Fruit fly (Drosophila melanogaster) whole organism, wandering third instar larva: ENCODE measurements around the gene Art6.

Experiments
- Abd-B ChIP-seq: fragments of >200 bp; optimal IDR thresholded peaks from 2 replicates; lab custom pipeline; 2017; ENCODE audit warnings: missing biosample characterization, missing genetic modification characterization
- CG32264 ChIP-seq: fragments of 200-800 bp; sonication (Bioruptor generic); optimal IDR thresholded peaks from 2 replicates; lab custom pipeline; 2016; ENCODE audit warnings: missing biosample characterization, missing genetic modification characterization
- CG9705 ChIP-seq: fragments of 200-800 bp; sonication (Bioruptor generic); optimal IDR thresholded peaks from 2 replicates; lab custom pipeline; 2018; ENCODE audit warnings: missing biosample characterization, mild to moderate bottlenecking, missing genetic modification characterization
- Dfd ChIP-seq: fragments of >200 bp; optimal IDR thresholded peaks from 2 replicates; lab custom pipeline; 2017; ENCODE audit warnings: missing biosample characterization, missing genetic modification characterization
- Dif ChIP-seq: fragments of 200-275, 200-300 bp; sonication (Bioruptor generic); optimal IDR thresholded peaks from 2 replicates; lab custom pipeline; 2018; ENCODE audit warnings: missing biosample characterization, missing genetic modification characterization; ENCODE audit not compliant: partially characterized antibody
- GATAd ChIP-seq: sonication (Bioruptor generic); optimal IDR thresholded peaks from 2 replicates; lab custom pipeline; 2016; ENCODE audit warnings: missing biosample characterization, missing genetic modification characterization
- HLH106 ChIP-seq: fragments of 200-800 bp; optimal IDR thresholded peaks from 3 replicates; lab custom pipeline; 2019; ENCODE audit warnings: missing biosample characterization, mild to moderate bottlenecking, missing genetic modification characterization, moderate library complexity
- Hnf4 ChIP-seq: fragments of 200-800 bp; sonication (Bioruptor generic); optimal IDR thresholded peaks from 2 replicates; lab custom pipeline; 2016; ENCODE audit warnings: missing biosample characterization, mild to moderate bottlenecking, missing genetic modification characterization
- Hr78 ChIP-seq: fragments of >200 bp; optimal IDR thresholded peaks from 2 replicates; lab custom pipeline; 2017; ENCODE audit warnings: missing biosample characterization, missing genetic modification characterization
- Hr83 ChIP-seq: fragments of 200-300 bp; sonication (Bioruptor generic); optimal IDR thresholded peaks from 2 replicates; lab custom pipeline; 2016; ENCODE audit warnings: missing biosample characterization, mild to moderate bottlenecking, missing genetic modification characterization, moderate library complexity; ENCODE audit not compliant: poor library complexity, severe bottlenecking
- Jra ChIP-seq: sonication (Bioruptor generic); optimal IDR thresholded peaks from 2 replicates; lab custom pipeline; 2016; ENCODE audit warnings: missing biosample characterization, missing genetic modification characterization
- Mio ChIP-seq: sonication (Bioruptor generic); optimal IDR thresholded peaks from 2 replicates; lab custom pipeline; 2016; ENCODE audit warnings: missing biosample characterization, missing genetic modification characterization
- N ChIP-seq: fragments of >200 bp; optimal IDR thresholded peaks from 2 replicates; lab custom pipeline; 2018; ENCODE audit warnings: missing biosample characterization, missing external identifiers, missing genetic modification characterization
- OdsH ChIP-seq: fragments of 200-800 bp; sonication (Bioruptor generic); optimal IDR thresholded peaks from 2 replicates; lab custom pipeline; 2016; ENCODE audit warnings: missing biosample characterization, mild to moderate bottlenecking, missing genetic modification characterization
- Vsx2 ChIP-seq: fragments of 200-300, 225-300 bp; sonication (Bioruptor generic); optimal IDR thresholded peaks from 2 replicates; lab custom pipeline; 2018; ENCODE audit warnings: missing biosample characterization, missing genetic modification characterization; ENCODE audit not compliant: partially characterized antibody
- br ChIP-seq: fragments of 200-800 bp; sonication (Bioruptor generic); optimal IDR thresholded peaks from 2 replicates; lab custom pipeline; 2016; ENCODE audit warnings: missing biosample characterization, missing genetic modification characterization
- brk ChIP-seq: fragments of 200-800 bp; sonication (Bioruptor generic); optimal IDR thresholded peaks from 2 replicates; lab custom pipeline; 2016; ENCODE audit warnings: missing biosample characterization, mild to moderate bottlenecking, missing genetic modification characterization
- dl ChIP-seq, 2 experiments: fragments of 175-275, 200-275 bp in 1 of 2; fragments of 200-275 bp in 1 of 2; sonication (Bioruptor generic); optimal IDR thresholded peaks; lab custom pipeline; 2018; ENCODE audit warnings: mild to moderate bottlenecking in 2 of 2, missing biosample characterization in 2 of 2, missing genetic modification characterization in 2 of 2, moderate library complexity in 2 of 2; ENCODE audit not compliant: partially characterized antibody in 2 of 2, insufficient read depth in 1 of 2
- dmrt93B ChIP-seq: fragments of 200-800 bp; sonication (Bioruptor generic); optimal IDR thresholded peaks from 2 replicates; lab custom pipeline; 2018; ENCODE audit warnings: missing biosample characterization, mild to moderate bottlenecking, missing genetic modification characterization
- dsf ChIP-seq: sonication (Bioruptor generic); optimal IDR thresholded peaks from 2 replicates; lab custom pipeline; 2016; ENCODE audit warnings: missing biosample characterization, missing genetic modification characterization, borderline replicate concordance
- ey ChIP-seq: fragments of 200-800 bp; sonication (Bioruptor generic); optimal IDR thresholded peaks from 2 replicates; lab custom pipeline; 2016; ENCODE audit warnings: missing biosample characterization, missing genetic modification characterization
- foxo ChIP-seq, 2 experiments: fragments of 200-800 bp; sonication (Bioruptor generic); optimal IDR thresholded peaks; 2 replicates in 1 of 2; 3 replicates in 1 of 2; lab custom pipeline; 2016 to 2017; ENCODE audit warnings: missing biosample characterization in 2 of 2, missing genetic modification characterization in 2 of 2
- fru ChIP-seq: fragments of 200-800 bp; sonication (Bioruptor generic); optimal IDR thresholded peaks from 3 replicates; lab custom pipeline; 2016; ENCODE audit warnings: missing biosample characterization, mild to moderate bottlenecking, missing genetic modification characterization
- h ChIP-seq: fragments of 200-800 bp; sonication (Bioruptor generic); optimal IDR thresholded peaks from 3 replicates; lab custom pipeline; 2016; ENCODE audit warnings: missing biosample characterization, mild to moderate bottlenecking, missing genetic modification characterization
- jim ChIP-seq: fragments of 175-275, 200-325 bp; sonication (Bioruptor generic); optimal IDR thresholded peaks from 2 replicates; lab custom pipeline; 2016; ENCODE audit warnings: missing biosample characterization, mild to moderate bottlenecking, missing genetic modification characterization
- lola ChIP-seq: fragments of >200 bp; optimal IDR thresholded peaks from 2 replicates; lab custom pipeline; 2017; ENCODE audit warnings: missing biosample characterization, missing genetic modification characterization
- pan ChIP-seq: fragments of >200 bp; optimal IDR thresholded peaks from 2 replicates; lab custom pipeline; 2017
- psq ChIP-seq: fragments of 200-800 bp; sonication (Bioruptor generic); optimal IDR thresholded peaks from 3 replicates; lab custom pipeline; 2017; ENCODE audit warnings: missing biosample characterization, mild to moderate bottlenecking, missing genetic modification characterization, moderate library complexity
- rgr ChIP-seq: fragments of 200-800 bp; sonication (Bioruptor generic); optimal IDR thresholded peaks from 3 replicates; lab custom pipeline; 2016; ENCODE audit warnings: missing biosample characterization, mild to moderate bottlenecking, missing genetic modification characterization
- sv ChIP-seq: fragments of 200-800 bp; sonication (Bioruptor generic); optimal IDR thresholded peaks from 3 replicates; lab custom pipeline; 2016; ENCODE audit warnings: missing biosample characterization, missing genetic modification characterization
- tai ChIP-seq: sonication (Bioruptor generic); optimal IDR thresholded peaks from 2 replicates; lab custom pipeline; 2016; ENCODE audit warnings: missing biosample characterization, missing genetic modification characterization
- usp ChIP-seq: fragments of >200 bp; optimal IDR thresholded peaks from 2 replicates; lab custom pipeline; 2017; ENCODE audit warnings: missing biosample characterization, missing genetic modification characterization
- woc ChIP-seq: sonication (Bioruptor generic); optimal IDR thresholded peaks from 2 replicates; lab custom pipeline; 2016; ENCODE audit warnings: missing biosample characterization, mild to moderate bottlenecking, missing genetic modification characterization

Gene Art6

dm6 chr3R:13964074-13964473 lies 18.5 kb upstream of the Art6 start, which contains the start of gene Kots:
Gene Kots (minus strand): TSS chr3R:13964174.
- TF ChIP-seq dmrt93B (GFP tag; lab: Kevin White, UChicago) (no peak), Dif (GFP tag; lab: Kevin White, UChicago) (no peak), CG9705 (no peak), psq (GFP tag; lab: Kevin White, UChicago) (no peak)

- TF ChIP-seq dl (GFP tag; optimal IDR thresholded peaks at IDR 0.05; lab: Kevin White, UChicago; ENCODE audit: insufficient read depth in 1 of 2, partially characterized antibody in 2 of 2) (no peak), GATAd (GFP tag; lab: Kevin White, UChicago) (no peak), lola (no peak), CG32264 (no peak), Hnf4 (GFP tag; lab: Kevin White, UChicago) (no peak), CG9705 (no peak), ey (GFP tag; lab: Kevin White, UChicago) (no peak), N (GFP tag; lab: Kevin White, UChicago) (no peak), brk (GFP tag; lab: Kevin White, UChicago) (no peak), rgr (GFP tag; lab: Kevin White, UChicago) (no peak), Abd-B (GFP tag; lab: Kevin White, UChicago) (no peak), Dfd (no peak), dsf (GFP tag; lab: Kevin White, UChicago) (no peak), foxo (GFP tag; optimal IDR thresholded peaks at IDR 0.05; lab: Kevin White, UChicago) (no peak), Vsx2 (GFP tag; lab: Kevin White, UChicago) (no peak), Hr78 (no peak)
These were observed 13.0 kb upstream of the Art6 start, which contains the start of gene Ipp for dm6 chr3R:13958582-13958981. Gene Ipp (plus strand): TSS chr3R:13958789.

dm6 chr3R:13956809-13957351 lies 11.3 kb upstream of the Art6 start:
- TF ChIP-seq CG9705: no peak

dm6 chr3R:13955227-13955626 lies 9.6 kb upstream of the Art6 start:
- TF ChIP-seq h: peak; percentile 5
- TF ChIP-seq woc (GFP tag; lab: Kevin White, UChicago): peak; percentile 69
- TF ChIP-seq psq (GFP tag; lab: Kevin White, UChicago): peak; percentile 42
- no peak for TF ChIP-seq GATAd (GFP tag; lab: Kevin White, UChicago)
- TF ChIP-seq OdsH (GFP tag; lab: Kevin White, UChicago): peak; percentile 43
- peak; percentile 30 for TF ChIP-seq rgr (GFP tag; lab: Kevin White, UChicago)
- peak; percentile 58 for TF ChIP-seq fru (GFP tag; lab: Kevin White, UChicago)
- no peak for TF ChIP-seq Mio (GFP tag; lab: Kevin White, UChicago)
- peak; percentile 39 for TF ChIP-seq HLH106
- peak; percentile 59 for TF ChIP-seq ey (GFP tag; lab: Kevin White, UChicago)
- no peak for TF ChIP-seq Dif (GFP tag; lab: Kevin White, UChicago)
- TF ChIP-seq tai (GFP tag; lab: Kevin White, UChicago): no peak
- TF ChIP-seq Hnf4 (GFP tag; lab: Kevin White, UChicago): peak; percentile 61
- peak; percentile 59 for TF ChIP-seq br (GFP tag; lab: Kevin White, UChicago)
- TF ChIP-seq foxo (GFP tag; optimal IDR thresholded peaks at IDR 0.05; lab: Kevin White, UChicago): peak in 1 of 2 experiments; percentile 49

dm6 chr3R:13952303-13952702 lies 6.7 kb upstream of the Art6 start:
- TF ChIP-seq CG9705 (no peak), sv (GFP tag; lab: Kevin White, UChicago) (no peak), CG32264 (no peak), Dif (GFP tag; lab: Kevin White, UChicago) (no peak), HLH106 (no peak), Hnf4 (GFP tag; lab: Kevin White, UChicago) (no peak), Dfd (no peak)

- TF ChIP-seq Vsx2 (GFP tag; lab: Kevin White, UChicago): no peak
- TF ChIP-seq jim (GFP tag; lab: Kevin White, UChicago): no peak
- TF ChIP-seq pan: no peak
- no peak for TF ChIP-seq usp
- no peak for TF ChIP-seq GATAd (GFP tag; lab: Kevin White, UChicago)
- TF ChIP-seq psq (GFP tag; lab: Kevin White, UChicago): no peak
- TF ChIP-seq Hr83 (GFP tag; lab: Kevin White, UChicago): no peak
- TF ChIP-seq Jra (GFP tag; lab: Kevin White, UChicago): no peak
- no peak for TF ChIP-seq Dif (GFP tag; lab: Kevin White, UChicago)
- TF ChIP-seq foxo (GFP tag; optimal IDR thresholded peaks at IDR 0.05; lab: Kevin White, UChicago): no peak
- TF ChIP-seq HLH106: no peak
- TF ChIP-seq tai (GFP tag; lab: Kevin White, UChicago): no peak
These were observed 5.4 kb upstream of the Art6 start, which contains the start of gene CG9926 for dm6 chr3R:13951038-13951437. Gene CG9926 (minus strand): TSS chr3R:13951138.
